Worm (Caenorhabditis elegans) whole organism, L4 larva: ENCODE measurements around the gene R09A8.1.
A peak's percentile ranks its signal among the peaks of the same experiment; 100 is the strongest.

Experiments used
- F26F4.8 ChIP-seq: fragments of 200-800 bp; sonication (Bioruptor generic); conservative IDR thresholded peaks from 2 replicates; pipeline ENCODE4 v1.3.6; 2022; ENCODE audit warnings: missing genetic modification characterization, missing compliant biosample characterization
- Y75B8A.6 ChIP-seq: fragments of 200-800 bp; sonication (Bioruptor generic); IDR thresholded peaks from 2 replicates; pipeline ENCODE4 v1.3.6; 2022; ENCODE audit warnings: missing genetic modification reagents, missing genetic modification characterization, missing compliant biosample characterization
- egl-27 ChIP-seq: sonication (generic microtip); optimal IDR thresholded peaks from 3 replicates; lab custom pipeline; 2017; ENCODE audit warnings: missing biosample characterization, missing genetic modification reagents, missing genetic modification characterization
- fkh-10 ChIP-seq: fragments of 150-350 bp; optimal IDR thresholded peaks from 2 replicates; lab custom pipeline; 2014; ENCODE audit warnings: missing biosample characterization, missing genetic modification reagents, missing genetic modification characterization
- mdl-1 ChIP-seq, 2 experiments: fragments of 150-350 bp in 1 of 2; sonication (generic microtip) in 1 of 2; optimal IDR thresholded peaks; 2 replicates each; lab custom pipeline; 2014 to 2017; ENCODE audit warnings: missing biosample characterization in 2 of 2, missing genetic modification characterization in 2 of 2
- nhr-102 ChIP-seq: sonication (generic microtip); optimal IDR thresholded peaks from 2 replicates; lab custom pipeline; 2016; ENCODE audit warnings: mild to moderate bottlenecking, missing genetic modification characterization, moderate library complexity, missing compliant biosample characterization
- nhr-25 ChIP-seq: sonication (generic microtip); optimal IDR thresholded peaks from 2 replicates; lab custom pipeline; 2017; ENCODE audit warnings: missing genetic modification characterization, mild to moderate bottlenecking, missing compliant biosample characterization, antibody characterized with exemption, moderate library complexity, borderline replicate concordance; ENCODE audit not compliant: insufficient read depth
- nhr-28 ChIP-seq: fragments of 150-350 bp; optimal IDR thresholded peaks from 2 replicates; lab custom pipeline; 2014; ENCODE audit warnings: missing biosample characterization, missing genetic modification characterization
- nhr-76 ChIP-seq: fragments of 150-350 bp; optimal IDR thresholded peaks from 2 replicates; lab custom pipeline; 2014; ENCODE audit warnings: missing biosample characterization, missing genetic modification characterization
- unc-62 ChIP-seq, 3 experiments: fragments of 150-350 bp in 1 of 3; sonication (generic microtip); optimal IDR thresholded peaks in 2 of 3; peaks in 1 of 3; 1 replicate in 1 of 3; 2 replicates in 2 of 3; lab custom pipeline; 2014 to 2017; ENCODE audit warnings: missing biosample characterization in 3 of 3, missing genetic modification characterization in 3 of 3, missing genetic modification reagents in 3 of 3, missing genotype in 1 of 3
- vab-7 ChIP-seq: fragments of 200-800 bp; sonication (Bioruptor generic); IDR thresholded peaks from 2 replicates; pipeline ENCODE4 v1.3.6; 2022; ENCODE audit warnings: missing genetic modification reagents, missing genetic modification characterization, missing compliant biosample characterization

DNA sequence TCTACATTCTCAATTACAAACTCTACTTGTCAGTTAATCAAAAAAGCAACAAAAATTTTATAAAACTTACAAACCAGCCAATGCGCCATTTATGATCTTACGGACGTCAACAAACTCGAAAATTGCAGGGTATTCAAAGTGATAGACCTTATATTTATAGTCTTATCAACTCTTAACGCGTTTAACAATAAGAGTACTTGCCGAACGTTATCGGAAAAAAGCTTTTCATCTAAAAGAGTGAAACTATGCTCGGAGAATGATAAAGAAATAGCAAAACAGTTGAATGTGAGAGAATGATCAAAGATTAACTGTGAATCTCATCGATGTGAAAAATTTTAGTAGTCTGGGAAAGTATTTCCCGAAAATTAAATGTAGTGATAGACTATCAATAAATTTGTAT is 17.6 kb upstream of the R09A8.1 start:
- TF ChIP-seq Y75B8A.6 (GFP tag; lab: Robert Waterston, UW) (no peak), nhr-102 (tag; lab: Kevin White, UChicago) (no peak), vab-7 (no peak), mdl-1 (tag; optimal IDR thresholded peaks at IDR 0.05; lab: Kevin White, UChicago) (no peak), unc-62 (GFP tag; optimal IDR thresholded peaks at IDR 0.05 in 1 of 2; lab: Kevin White, UChicago) (no peak), unc-62 (tag; optimal IDR thresholded peaks at IDR 0.05; lab: Kevin White, UChicago) (no peak), nhr-25 (tag; lab: Kevin White, UChicago) (no peak), fkh-10 (GFP tag; lab: Kevin White, UChicago) (no peak), nhr-76 (tag; lab: Kevin White, UChicago) (no peak), F26F4.8 (no peak), nhr-28 (tag; lab: Kevin White, UChicago) (peak; percentile 35), egl-27 (no peak)
